Worm (Caenorhabditis elegans) whole organism, L2 larva: ENCODE measurements around the gene rme-4.

ENCODE experiments used
- R02D3.7 ChIP-seq: fragments of 150-350 bp; optimal IDR thresholded peaks from 2 replicates; lab custom pipeline; 2014; ENCODE audit warnings: missing biosample characterization, missing genetic modification characterization
- Y55F3AM.14 ChIP-seq: fragments of 200-800 bp; sonication (Bioruptor generic); optimal IDR thresholded peaks from 2 replicates; lab custom pipeline; 2018; ENCODE audit warnings: mild to moderate bottlenecking, missing genetic modification characterization, missing compliant biosample characterization
- ZK546.5 ChIP-seq: sonication (generic microtip); optimal IDR thresholded peaks from 2 replicates; lab custom pipeline; 2017; ENCODE audit warnings: missing biosample characterization, missing genetic modification characterization
- elt-1 ChIP-seq: fragments of 150-350 bp; optimal IDR thresholded peaks from 2 replicates; lab custom pipeline; 2014; ENCODE audit warnings: missing biosample characterization, missing genetic modification characterization
- elt-3 ChIP-seq: sonication (generic microtip); optimal IDR thresholded peaks from 2 replicates; lab custom pipeline; 2017; ENCODE audit warnings: missing biosample characterization, missing genetic modification characterization
- lin-39 ChIP-seq: fragments of 150-350 bp; optimal IDR thresholded peaks from 2 replicates; lab custom pipeline; 2014; ENCODE audit warnings: missing biosample characterization, missing genetic modification reagents, missing genetic modification characterization
- mdl-1 ChIP-seq, 2 experiments: fragments of 150-350 bp in 1 of 2; sonication (generic microtip) in 1 of 2; optimal IDR thresholded peaks; 2 replicates each; lab custom pipeline; 2017; ENCODE audit warnings: missing biosample characterization in 2 of 2, missing genetic modification characterization in 2 of 2
- nhr-10 ChIP-seq: sonication (generic microtip); optimal IDR thresholded peaks from 2 replicates; lab custom pipeline; 2017; ENCODE audit warnings: missing biosample characterization, missing genetic modification characterization
- nhr-11 ChIP-seq: fragments of 150-350 bp; optimal IDR thresholded peaks from 2 replicates; lab custom pipeline; 2014; ENCODE audit warnings: missing biosample characterization, missing genetic modification characterization
- nhr-6 ChIP-seq: fragments of 150-350 bp; optimal IDR thresholded peaks from 2 replicates; lab custom pipeline; 2014; ENCODE audit warnings: missing biosample characterization, missing genetic modification characterization
- nhr-77 ChIP-seq: fragments of 150-350 bp; optimal IDR thresholded peaks from 2 replicates; lab custom pipeline; 2014; ENCODE audit warnings: missing biosample characterization, missing genetic modification characterization
- snpc-4 ChIP-seq: fragments of 150-350 bp; optimal IDR thresholded peaks from 2 replicates; lab custom pipeline; 2014; ENCODE audit warnings: missing biosample characterization, missing genetic modification characterization

ce11 chrX:10412425-10412824, 32.8 kb upstream of the rme-4 start, which contains the start of gene acr-8:
- no peak for TF ChIP-seq elt-3 (tag; lab: Kevin White, UChicago)
- TF ChIP-seq snpc-4: no peak
- TF ChIP-seq ZK546.5 (tag; lab: Kevin White, UChicago): no peak
- no peak for TF ChIP-seq Y55F3AM.14 (GFP tag; lab: Kevin White, UChicago)
- TF ChIP-seq nhr-6: no peak
- no peak for TF ChIP-seq lin-39 (tag; lab: Kevin White, UChicago)
- TF ChIP-seq nhr-77 (tag; lab: Kevin White, UChicago): no peak
- TF ChIP-seq nhr-11 (tag; lab: Kevin White, UChicago): no peak
- no peak for TF ChIP-seq elt-1 (tag; lab: Kevin White, UChicago)
- no peak for TF ChIP-seq R02D3.7 (tag; lab: Kevin White, UChicago)
- no peak for TF ChIP-seq nhr-10 (tag; lab: Kevin White, UChicago)
- no peak for TF ChIP-seq mdl-1 (tag; optimal IDR thresholded peaks at IDR 0.05; lab: Kevin White, UChicago)
